Fruit fly (Drosophila melanogaster) S2 (cell line): ENCODE measurements around the gene VGlut.

Experiments used
- CG8478 ChIP-seq: fragments of >200 bp; optimal IDR thresholded peaks from 2 replicates; lab custom pipeline; 2018
- CTCF ChIP-seq, 2 experiments: fragments of >200 bp; optimal IDR thresholded peaks; 2 replicates each; lab custom pipeline; 2018

The VGlut gene

dm6 chr2L:2420490-2420889 is 20.4 kb downstream of the VGlut start, which contains the start of gene CG9886:
Gene CG9886 (plus strand): TSS chr2L:2420830.
- no peak for TF ChIP-seq CTCF (optimal IDR thresholded peaks at IDR 0.05; lab: Kevin White, UChicago)
- no peak for TF ChIP-seq CG8478 (lab: Kevin White, UChicago)

dm6 chr2L:2424497-2424896 is 24.4 kb downstream of the VGlut start, which contains the start of gene CG44139:
Gene CG44139 (plus strand): TSS chr2L:2424797.
- TF ChIP-seq CG8478 (lab: Kevin White, UChicago): no peak
- no peak for TF ChIP-seq CTCF (optimal IDR thresholded peaks at IDR 0.05; lab: Kevin White, UChicago)

- TF ChIP-seq CG8478 (lab: Kevin White, UChicago) (no peak), CTCF (optimal IDR thresholded peaks at IDR 0.05; lab: Kevin White, UChicago) (no peak)
Measured at dm6 chr2L:2425652-2426192, 25.6 kb downstream of the VGlut start.

- TF ChIP-seq CTCF (optimal IDR thresholded peaks at IDR 0.05; lab: Kevin White, UChicago): no peak
- TF ChIP-seq CG8478 (lab: Kevin White, UChicago): no peak
Measured at dm6 chr2L:2426444-2427188, 26.5 kb downstream of the VGlut start.

- TF ChIP-seq CTCF (optimal IDR thresholded peaks at IDR 0.05; lab: Kevin White, UChicago): no peak
- no peak for TF ChIP-seq CG8478 (lab: Kevin White, UChicago)
Measured at dm6 chr2L:2427384-2428208, 27.5 kb downstream of the VGlut start.

- no peak for TF ChIP-seq CTCF (optimal IDR thresholded peaks at IDR 0.05; lab: Kevin White, UChicago)
- TF ChIP-seq CG8478 (lab: Kevin White, UChicago): no peak
Measured at dm6 chr2L:2428209-2428488, 28.1 kb downstream of the VGlut start, which contains the start of gene dpp. Gene dpp (plus strand): TSS chr2L:2428372.

dm6 chr2L:2429588-2429987 is 29.5 kb downstream of the VGlut start:
- TF ChIP-seq CTCF (optimal IDR thresholded peaks at IDR 0.05; lab: Kevin White, UChicago) (no peak), CG8478 (lab: Kevin White, UChicago) (no peak)

- TF ChIP-seq CG8478 (lab: Kevin White, UChicago): no peak
- no peak for TF ChIP-seq CTCF (optimal IDR thresholded peaks at IDR 0.05; lab: Kevin White, UChicago)
Measured at dm6 chr2L:2430251-2430650, 30.2 kb downstream of the VGlut start.

dm6 chr2L:2432809-2433493 is 32.9 kb downstream of the VGlut start:
- TF ChIP-seq CTCF (optimal IDR thresholded peaks at IDR 0.05; lab: Kevin White, UChicago) (no peak), CG8478 (lab: Kevin White, UChicago) (no peak)

- no peak for TF ChIP-seq CG8478 (lab: Kevin White, UChicago)
- TF ChIP-seq CTCF (optimal IDR thresholded peaks at IDR 0.05; lab: Kevin White, UChicago): no peak
Measured at dm6 chr2L:2433494-2434054, 33.5 kb downstream of the VGlut start.

dm6 chr2L:2434222-2434621 is 34.1 kb downstream of the VGlut start:
- TF ChIP-seq CG8478 (lab: Kevin White, UChicago) (no peak), CTCF (optimal IDR thresholded peaks at IDR 0.05; lab: Kevin White, UChicago) (no peak)

dm6 chr2L:2436258-2436657 is 36.2 kb downstream of the VGlut start:
- no peak for TF ChIP-seq CG8478 (lab: Kevin White, UChicago)
- TF ChIP-seq CTCF (optimal IDR thresholded peaks at IDR 0.05; lab: Kevin White, UChicago): no peak

- TF ChIP-seq CTCF (optimal IDR thresholded peaks at IDR 0.05; lab: Kevin White, UChicago): no peak
- no peak for TF ChIP-seq CG8478 (lab: Kevin White, UChicago)
Measured at dm6 chr2L:2438640-2439276, 38.7 kb downstream of the VGlut start.

- no peak for TF ChIP-seq CTCF (optimal IDR thresholded peaks at IDR 0.05; lab: Kevin White, UChicago)
- no peak for TF ChIP-seq CG8478 (lab: Kevin White, UChicago)
Measured at dm6 chr2L:2448514-2448913, 48.4 kb downstream of the VGlut start.
